Worm (Caenorhabditis elegans): ENCODE measurements around the gene ehn-3.

Gene ehn-3

DNA sequence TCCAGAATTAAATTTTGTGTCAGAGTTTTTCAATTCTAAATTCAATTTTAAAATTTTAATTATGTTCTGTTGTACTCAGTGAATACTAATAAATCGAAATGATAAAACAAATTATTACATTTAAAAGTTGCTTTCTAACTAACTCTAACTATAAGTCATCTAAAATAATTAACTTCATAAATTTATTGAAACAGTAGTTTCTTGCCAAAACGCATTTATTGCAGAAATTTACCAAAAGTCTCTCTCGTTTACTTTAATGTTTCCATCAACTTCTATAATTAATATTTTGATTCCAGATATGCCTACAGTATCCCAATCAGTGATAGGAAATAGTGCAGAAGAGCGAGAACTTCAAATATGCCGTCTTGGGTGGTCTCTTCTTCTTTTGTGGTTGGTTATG is 18.4 kb downstream of the ehn-3 start, which contains the start of gene ZK616.1:
Gene ZK616.1 (plus strand): TSS at position 301 of the 400 bp plus-strand sequence.
- no peak for TF ChIP-seq mdl-1 (tag; optimal IDR thresholded peaks at IDR 0.05)
- TF ChIP-seq ztf-11 (tag; optimal IDR thresholded peaks at IDR 0.05): no peak
- TF ChIP-seq nhr-25 (tag; optimal IDR thresholded peaks at IDR 0.05): no peak
- TF ChIP-seq unc-55 (GFP tag; optimal IDR thresholded peaks at IDR 0.05): no peak
- no peak for TF ChIP-seq ztf-1 (GFP tag; conservative IDR thresholded peaks at IDR 0.05)
- no peak for TF ChIP-seq elt-3 (tag; optimal IDR thresholded peaks at IDR 0.05)
- no peak for TF ChIP-seq ceh-16 (tag; optimal IDR thresholded peaks at IDR 0.05)
- no peak for TF ChIP-seq nhr-10 (tag; optimal IDR thresholded peaks at IDR 0.05)
- TF ChIP-seq lsy-2 (tag; optimal IDR thresholded peaks at IDR 0.05): no peak
- TF ChIP-seq lin-39 (tag; optimal IDR thresholded peaks at IDR 0.05): no peak
- TF ChIP-seq nhr-237 (tag; optimal IDR thresholded peaks at IDR 0.05): no peak
- no peak for TF ChIP-seq blmp-1 (tag; optimal IDR thresholded peaks at IDR 0.05; ENCODE audit: insufficient read depth)
- no peak for TF ChIP-seq dmd-4 (tag; optimal IDR thresholded peaks at IDR 0.05)
- no peak for TF ChIP-seq ZK546.5 (tag; optimal IDR thresholded peaks at IDR 0.05)

DNA sequence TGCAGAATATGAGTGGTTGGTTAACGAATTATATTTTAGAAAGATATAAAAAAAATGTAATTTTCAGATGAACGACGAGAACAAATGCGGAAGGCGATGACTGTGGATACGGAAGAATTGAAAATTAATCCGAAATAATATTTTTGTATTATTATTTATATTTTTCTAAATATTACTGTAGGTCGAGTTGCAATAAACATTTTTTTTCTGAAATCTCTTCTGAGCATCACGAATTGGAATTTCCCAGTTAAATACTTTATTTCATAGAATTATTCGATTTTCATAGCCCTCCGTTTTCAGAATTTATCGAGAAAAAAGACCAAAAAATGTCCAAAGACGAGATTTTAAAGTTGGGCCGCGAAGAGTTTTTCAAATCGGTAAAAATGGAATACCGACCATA is 21.5 kb downstream of the ehn-3 start, which contains the start of gene ZK616.2:
Gene ZK616.2 (plus strand): TSS at position 301 of the 400 bp plus-strand sequence.
- TF ChIP-seq nhr-11 (tag; optimal IDR thresholded peaks at IDR 0.05) (no peak), ztf-11 (tag; optimal IDR thresholded peaks at IDR 0.05) (no peak), C34F6.9 (tag; optimal IDR thresholded peaks at IDR 0.05) (no peak), crh-2 (tag; optimal IDR thresholded peaks at IDR 0.05) (no peak), dmd-4 (tag; optimal IDR thresholded peaks at IDR 0.05) (no peak), Y55F3AM.14 (GFP tag; optimal IDR thresholded peaks at IDR 0.05) (no peak), aly-2 (tag; optimal IDR thresholded peaks at IDR 0.05) (no peak)

DNA sequence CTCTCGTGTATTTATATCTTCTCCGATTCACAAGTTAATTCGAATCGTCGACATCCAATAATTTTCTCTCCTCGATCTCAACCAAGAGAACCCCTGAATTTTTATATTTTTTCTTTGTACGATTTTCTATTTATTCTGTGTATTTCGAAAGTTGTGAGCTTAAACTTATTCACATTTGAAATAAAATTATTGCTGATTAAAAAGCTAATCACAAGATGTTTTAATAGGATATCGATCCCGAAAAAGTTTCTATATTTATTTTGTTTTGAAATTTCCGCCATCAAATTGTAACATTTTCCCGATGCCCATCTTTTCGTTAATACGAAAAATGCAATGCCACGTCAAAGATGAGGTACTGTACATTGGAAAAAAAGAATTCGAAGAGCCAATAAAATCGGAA is 22.3 kb downstream of the ehn-3 start, which contains the start of gene ZK616.3:
Gene ZK616.3 (plus strand): TSS at position 301 of the 400 bp plus-strand sequence.
- TF ChIP-seq lin-11 (tag; optimal IDR thresholded peaks at IDR 0.05) (no peak), nhr-129 (tag; optimal IDR thresholded peaks at IDR 0.05) (no peak), peb-1 (tag; optimal IDR thresholded peaks at IDR 0.05) (no peak), crh-2 (tag; optimal IDR thresholded peaks at IDR 0.05) (no peak), nhr-12 (tag; optimal IDR thresholded peaks at IDR 0.05) (no peak), gmeb-1 (tag; optimal IDR thresholded peaks at IDR 0.05) (no peak), C34F6.9 (tag; optimal IDR thresholded peaks at IDR 0.05) (no peak), mbf-1 (tag; optimal IDR thresholded peaks at IDR 0.05) (no peak), mdl-1 (tag; optimal IDR thresholded peaks at IDR 0.05) (no peak), unc-62 (GFP tag; optimal IDR thresholded peaks at IDR 0.05) (no peak), elt-3 (tag; optimal IDR thresholded peaks at IDR 0.05) (no peak), ztf-11 (tag; optimal IDR thresholded peaks at IDR 0.05) (no peak), lin-13 (GFP tag; optimal IDR thresholded peaks at IDR 0.05) (no peak), snpc-4 (tag; optimal IDR thresholded peaks at IDR 0.05) (no peak), skn-1 (tag; optimal IDR thresholded peaks at IDR 0.05) (no peak), unc-55 (GFP tag; optimal IDR thresholded peaks at IDR 0.05) (no peak), nhr-10 (tag; optimal IDR thresholded peaks at IDR 0.05) (no peak), R02D3.7 (tag; optimal IDR thresholded peaks at IDR 0.05) (no peak), lsy-2 (tag; optimal IDR thresholded peaks at IDR 0.05) (no peak), egl-27 (tag; optimal IDR thresholded peaks at IDR 0.05) (no peak)

DNA sequence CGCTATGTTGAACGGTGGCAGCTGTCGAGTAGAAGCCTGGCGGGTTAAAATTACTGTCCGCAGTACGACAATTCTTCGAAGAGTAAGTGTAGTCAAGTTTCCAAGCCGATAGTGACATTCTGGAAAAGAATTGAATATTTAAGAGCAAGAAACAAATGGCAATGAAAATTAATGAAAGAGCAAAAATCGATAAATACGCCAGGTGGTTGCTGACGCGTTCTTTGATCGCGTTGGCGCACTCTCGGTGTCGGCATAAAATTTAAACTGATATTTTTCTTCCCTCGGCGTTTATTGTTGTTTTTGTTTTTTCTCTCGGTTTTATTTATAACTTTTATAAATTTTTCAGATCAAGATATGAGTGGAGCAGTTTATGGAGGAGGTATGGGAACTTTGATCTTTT is 24.3 kb downstream of the ehn-3 start, which contains the start of the genes perm-3 and swsn-6:
Gene perm-3 (minus strand): TSS at position 118 of the 400 bp plus-strand sequence.
Gene swsn-6 (plus strand): TSS at position 347 of the 400 bp plus-strand sequence.
- TF ChIP-seq alr-1 (tag; optimal IDR thresholded peaks at IDR 0.05) (no peak), peb-1 (tag; optimal IDR thresholded peaks at IDR 0.05) (no peak), mbf-1 (tag; optimal IDR thresholded peaks at IDR 0.05) (no peak), nhr-12 (tag; optimal IDR thresholded peaks at IDR 0.05) (no peak), sma-9 (GFP tag; optimal IDR thresholded peaks at IDR 0.05) (peak; percentile 84), sma-9 (tag; optimal IDR thresholded peaks at IDR 0.05) (no peak), nhr-237 (tag; optimal IDR thresholded peaks at IDR 0.05) (no peak), elt-3 (tag; optimal IDR thresholded peaks at IDR 0.05) (no peak), F13H6.1 (tag; optimal IDR thresholded peaks at IDR 0.05) (peak; percentile 77), egl-27 (tag; optimal IDR thresholded peaks at IDR 0.05) (peak; percentile 70), nhr-10 (tag; optimal IDR thresholded peaks at IDR 0.05) (peak; percentile 74), fos-1 (tag; optimal IDR thresholded peaks at IDR 0.05) (peak; percentile 60), sem-4 (tag; optimal IDR thresholded peaks at IDR 0.05) (peak; percentile 67), nhr-25 (tag; optimal IDR thresholded peaks at IDR 0.05) (peak; percentile 74), nhr-129 (tag; optimal IDR thresholded peaks at IDR 0.05) (peak; percentile 60), unc-39 (tag; optimal IDR thresholded peaks at IDR 0.05) (no peak), ama-1 (optimal IDR thresholded peaks at IDR 0.05) (no peak), unc-62 (GFP tag; optimal IDR thresholded peaks at IDR 0.05) (no peak), ztf-4 (tag; optimal IDR thresholded peaks at IDR 0.05) (no peak), nhr-11 (tag; optimal IDR thresholded peaks at IDR 0.05) (no peak), C34F6.9 (tag; optimal IDR thresholded peaks at IDR 0.05) (peak; percentile 90), R02D3.7 (tag; optimal IDR thresholded peaks at IDR 0.05) (peak; percentile 25), crh-2 (tag; optimal IDR thresholded peaks at IDR 0.05) (peak; percentile 83), ceh-16 (tag; optimal IDR thresholded peaks at IDR 0.05) (peak; percentile 66), ztf-1 (GFP tag; conservative IDR thresholded peaks at IDR 0.05) (no peak), sma-3 (GFP tag; optimal IDR thresholded peaks at IDR 0.05) (peak; percentile 69), nhr-6 (tag; optimal IDR thresholded peaks at IDR 0.05) (peak; percentile 63), skn-1 (tag; optimal IDR thresholded peaks at IDR 0.05) (peak; percentile 16), nhr-23 (tag; optimal IDR thresholded peaks at IDR 0.05) (no peak), blmp-1 (tag; optimal IDR thresholded peaks at IDR 0.05; ENCODE audit: insufficient read depth) (peak; percentile 49), gmeb-1 (tag; optimal IDR thresholded peaks at IDR 0.05) (peak; percentile 85), zag-1 (tag; optimal IDR thresholded peaks at IDR 0.05) (peak; percentile 27), mdl-1 (tag; optimal IDR thresholded peaks at IDR 0.05) (no peak), snpc-4 (tag; optimal IDR thresholded peaks at IDR 0.05) (peak; percentile 64), lin-39 (tag; optimal IDR thresholded peaks at IDR 0.05) (no peak), dmd-4 (tag; optimal IDR thresholded peaks at IDR 0.05) (no peak)
